Fruit fly (Drosophila melanogaster) whole organism, embryonic: ENCODE measurements around the gene CG5262.
A peak's percentile ranks its signal among the peaks of the same experiment; 100 is the strongest.

Source experiments
- ATbp ChIP-seq: fragments of 200-800 bp; sonication (Bioruptor generic); optimal IDR thresholded peaks from 2 replicates; lab custom pipeline; 2017; ENCODE audit warnings: missing biosample characterization, mild to moderate bottlenecking, missing genetic modification characterization, missing genetic modification reagents
- C15 ChIP-seq: fragments of 200-800 bp; sonication (Bioruptor generic); IDR thresholded peaks from 3 replicates; pipeline ENCODE4 v1.3.6; 2022; ENCODE audit warnings: missing biosample characterization, missing genetic modification characterization
- CG10321 ChIP-seq: fragments of 200-800 bp; sonication (Bioruptor generic); IDR thresholded peaks from 2 replicates; pipeline ENCODE4 v1.3.6; 2022; ENCODE audit warnings: missing biosample characterization, missing genetic modification characterization
- CG11696 ChIP-seq: fragments of 200-800 bp; sonication (Bioruptor generic); IDR thresholded peaks from 2 replicates; pipeline ENCODE4 v1.3.6; 2022; ENCODE audit warnings: missing biosample characterization, missing genetic modification characterization
- CG17186 ChIP-seq: fragments of 200-800 bp; sonication (Bioruptor generic); optimal IDR thresholded peaks from 3 replicates; lab custom pipeline; 2017; ENCODE audit warnings: missing biosample characterization, missing genetic modification reagents, missing genetic modification characterization
- CG1832 ChIP-seq: fragments of 200-800 bp; sonication (Bioruptor generic); optimal IDR thresholded peaks from 2 replicates; lab custom pipeline; 2017; ENCODE audit warnings: missing biosample characterization, mild to moderate bottlenecking, missing genetic modification characterization, inconsistent platforms
- CG2678 ChIP-seq: fragments of 200-800 bp; sonication (Bioruptor generic); optimal IDR thresholded peaks from 3 replicates; lab custom pipeline; 2019; ENCODE audit warnings: missing biosample characterization, mild to moderate bottlenecking, missing genetic modification characterization, moderate library complexity
- CG2875 ChIP-seq: fragments of 200-800 bp; sonication (Bioruptor generic); optimal IDR thresholded peaks from 2 replicates; lab custom pipeline; 2017; ENCODE audit warnings: missing biosample characterization, mild to moderate bottlenecking, missing genetic modification characterization, missing genetic modification reagents
- CG3065 ChIP-seq: fragments of 200-800 bp; sonication (Bioruptor generic); optimal IDR thresholded peaks from 2 replicates; lab custom pipeline; 2016; ENCODE audit warnings: missing biosample characterization, missing genetic modification characterization
- CG31388 ChIP-seq: fragments of 200-800 bp; sonication (Bioruptor generic); optimal IDR thresholded peaks from 2 replicates; lab custom pipeline; 2016; ENCODE audit warnings: missing biosample characterization, missing genetic modification characterization
- CG31441 ChIP-seq: fragments of 200-800 bp; sonication (Bioruptor generic); IDR thresholded peaks from 2 replicates; pipeline ENCODE4 v1.3.6; 2022; ENCODE audit warnings: missing biosample characterization, missing genetic modification characterization
- CG3163 ChIP-seq: fragments of 200-800 bp; sonication (Bioruptor generic); optimal IDR thresholded peaks from 3 replicates; lab custom pipeline; 2016; ENCODE audit warnings: missing biosample characterization, missing genetic modification characterization
- CG4282 ChIP-seq: fragments of 200-800 bp; sonication (Bioruptor generic); optimal IDR thresholded peaks from 2 replicates; lab custom pipeline; 2016; ENCODE audit warnings: missing biosample characterization, missing genetic modification characterization
- CG4820 ChIP-seq: fragments of 200-800 bp; sonication (Bioruptor generic); optimal IDR thresholded peaks from 3 replicates; lab custom pipeline; 2016; ENCODE audit warnings: missing biosample characterization, missing genetic modification characterization
- CG5953 ChIP-seq: fragments of 200-800 bp; sonication (Bioruptor generic); IDR thresholded peaks from 2 replicates; pipeline ENCODE4 v1.3.6; 2022; ENCODE audit warnings: missing biosample characterization, missing genetic modification characterization
- CG6683 ChIP-seq: fragments of 200-800 bp; sonication (Bioruptor generic); optimal IDR thresholded peaks from 2 replicates; lab custom pipeline; 2017; ENCODE audit warnings: missing biosample characterization, mild to moderate bottlenecking, missing genetic modification characterization, missing genetic modification reagents
- CG8359 ChIP-seq: fragments of 200-800 bp; sonication (Bioruptor generic); optimal IDR thresholded peaks from 2 replicates; lab custom pipeline; 2017; ENCODE audit warnings: missing biosample characterization, mild to moderate bottlenecking, missing genetic modification characterization, borderline replicate concordance
- CG8765 ChIP-seq: fragments of 200-800 bp; sonication (Bioruptor generic); IDR thresholded peaks from 2 replicates; pipeline ENCODE4 v1.3.6; 2022; ENCODE audit warnings: missing biosample characterization, missing genetic modification characterization
- CTCF ChIP-seq: fragments of 200-800 bp; sonication (Bioruptor generic); optimal IDR thresholded peaks from 2 replicates; lab custom pipeline; 2017; ENCODE audit warnings: missing biosample characterization, mild to moderate bottlenecking, missing genetic modification characterization, moderate library complexity
- Dfd ChIP-seq, 2 experiments: fragments of >200 bp; optimal IDR thresholded peaks; 2 replicates each; lab custom pipeline; 2017; ENCODE audit warnings: missing biosample characterization in 2 of 2, missing genetic modification characterization in 2 of 2
- Dll ChIP-seq: fragments of 200-800 bp; sonication (Bioruptor generic); IDR thresholded peaks from 4 replicates; pipeline ENCODE4 v1.3.6; 2022; ENCODE audit warnings: missing biosample characterization, missing genetic modification characterization; ENCODE audit not compliant: partially characterized antibody
- E2f2 ChIP-seq: fragments of 200-800 bp; sonication (Bioruptor generic); IDR thresholded peaks from 2 replicates; pipeline ENCODE4 v1.3.6; 2022; ENCODE audit warnings: missing biosample characterization, missing genetic modification characterization
- Ets65A ChIP-seq: fragments of 200-800 bp; sonication (Bioruptor generic); peaks from one replicate; lab custom pipeline; 2016; ENCODE audit warnings: missing biosample characterization, missing genetic modification characterization
- HLH4C ChIP-seq: fragments of 200-800 bp; sonication (Bioruptor generic); IDR thresholded peaks from 3 replicates; pipeline ENCODE4 v1.3.6; 2022; ENCODE audit warnings: missing biosample characterization, missing genetic modification characterization; ENCODE audit not compliant: partially characterized antibody
- Lpt ChIP-seq: fragments of >200 bp; optimal IDR thresholded peaks from 2 replicates; lab custom pipeline; 2018; ENCODE audit warnings: missing biosample characterization, missing genetic modification characterization
- NC2β ChIP-seq: fragments of 200-800 bp; sonication (Bioruptor generic); optimal IDR thresholded peaks from 2 replicates; lab custom pipeline; 2016; ENCODE audit warnings: missing biosample characterization, missing genetic modification characterization
- Rfx ChIP-seq: fragments of 200-800 bp; sonication (Bioruptor generic); IDR thresholded peaks from 2 replicates; pipeline ENCODE4 v1.3.6; 2022; ENCODE audit warnings: missing biosample characterization, missing genetic modification characterization
- Scr ChIP-seq: fragments of 200-800 bp; sonication (Bioruptor generic); IDR thresholded peaks from 2 replicates; pipeline ENCODE4 v1.3.6; 2022; ENCODE audit warnings: missing biosample characterization, missing genetic modification characterization; ENCODE audit not compliant: partially characterized antibody
- Sox102F ChIP-seq: fragments of 200-800 bp; sonication (Bioruptor generic); optimal IDR thresholded peaks from 2 replicates; lab custom pipeline; 2018; ENCODE audit warnings: missing biosample characterization, mild to moderate bottlenecking, missing genetic modification characterization, moderate library complexity
- Sry-β ChIP-seq: fragments of 200-800 bp; sonication (Bioruptor generic); optimal IDR thresholded peaks from 2 replicates; lab custom pipeline; 2018; ENCODE audit warnings: missing biosample characterization, mild to moderate bottlenecking, missing genetic modification characterization, moderate library complexity
- Usf ChIP-seq: fragments of 200-800 bp; sonication (Bioruptor generic); optimal IDR thresholded peaks from 2 replicates; lab custom pipeline; 2017; ENCODE audit warnings: missing genotype, missing biosample characterization, missing genetic modification characterization
- bbx ChIP-seq: fragments of 200-800 bp; sonication (Bioruptor generic); IDR thresholded peaks from 2 replicates; pipeline ENCODE4 v1.3.6; 2022; ENCODE audit warnings: missing biosample characterization, missing genetic modification characterization; ENCODE audit not compliant: partially characterized antibody
- ewg ChIP-seq: fragments of 200-800 bp; sonication (Bioruptor generic); optimal IDR thresholded peaks from 3 replicates; lab custom pipeline; 2017; ENCODE audit warnings: mild to moderate bottlenecking, missing biosample characterization, missing genetic modification reagents, missing genetic modification characterization
- gsb-n ChIP-seq: fragments of 200-800 bp; sonication (Bioruptor generic); optimal IDR thresholded peaks from 3 replicates; lab custom pipeline; 2018; ENCODE audit warnings: missing biosample characterization, mild to moderate bottlenecking, missing genetic modification characterization
- ind ChIP-seq: fragments of 200-800 bp; sonication (Bioruptor generic); optimal IDR thresholded peaks from 3 replicates; lab custom pipeline; 2016; ENCODE audit warnings: missing biosample characterization, missing genetic modification characterization
- kay ChIP-seq: fragments of 200-800 bp; sonication (Bioruptor generic); optimal IDR thresholded peaks from 2 replicates; lab custom pipeline; 2016; ENCODE audit warnings: missing biosample characterization, missing genetic modification characterization
- pan ChIP-seq, 4 experiments: fragments of >200 bp in 3 of 4; fragments of 200-800 bp in 1 of 4; sonication (Bioruptor generic) in 1 of 4; optimal IDR thresholded peaks in 3 of 4; IDR thresholded peaks in 1 of 4; 2 replicates each; pipeline versions ENCODE4 v1.3.6 to Lab custom; 2017 to 2022; ENCODE audit warnings: missing biosample characterization in 2 of 4, missing genetic modification characterization in 2 of 4, mixed read lengths in 1 of 4
- phol ChIP-seq: fragments of 200-800 bp; sonication (Bioruptor generic); optimal IDR thresholded peaks from 3 replicates; lab custom pipeline; 2018; ENCODE audit warnings: missing biosample characterization, mild to moderate bottlenecking, missing genetic modification characterization, moderate library complexity
- pros ChIP-seq: fragments of 200-800 bp; sonication (Bioruptor generic); optimal IDR thresholded peaks from 3 replicates; lab custom pipeline; 2019; ENCODE audit warnings: missing biosample characterization, mild to moderate bottlenecking, missing genetic modification characterization, moderate library complexity
- schlank ChIP-seq: fragments of 200-800 bp; sonication (Bioruptor generic); optimal IDR thresholded peaks from 2 replicates; lab custom pipeline; 2018; ENCODE audit warnings: missing biosample characterization, mild to moderate bottlenecking, missing genetic modification characterization
- sens ChIP-seq: fragments of 200-800 bp; sonication (Bioruptor generic); peaks from one replicate; lab custom pipeline; 2016; ENCODE audit warnings: missing biosample characterization, missing genetic modification characterization
- sim ChIP-seq: fragments of 200-800 bp; sonication (Bioruptor generic); IDR thresholded peaks from 2 replicates; pipeline ENCODE4 v1.3.6; 2022; ENCODE audit warnings: missing biosample characterization, missing genetic modification characterization
- sna ChIP-seq: fragments of 200-800 bp; sonication (Bioruptor generic); IDR thresholded peaks from 2 replicates; pipeline ENCODE4 v1.3.6; 2022; ENCODE audit warnings: missing biosample characterization, missing genetic modification characterization; ENCODE audit not compliant: partially characterized antibody
- sob ChIP-seq: fragments of 200-800 bp; sonication (Bioruptor generic); IDR thresholded peaks from 2 replicates; pipeline ENCODE4 v1.3.6; 2022; ENCODE audit warnings: missing biosample characterization, missing genetic modification characterization
- tap ChIP-seq: fragments of 200-800 bp; optimal IDR thresholded peaks from 3 replicates; lab custom pipeline; 2019; ENCODE audit warnings: missing biosample characterization, mild to moderate bottlenecking, missing genetic modification characterization, moderate library complexity
- ttk ChIP-seq: fragments of 200-800 bp; sonication (Bioruptor generic); IDR thresholded peaks from 2 replicates; pipeline ENCODE4 v2.1.2; 2022; ENCODE audit warnings: missing biosample characterization, missing genetic modification characterization
- twi ChIP-seq: fragments of 200-800 bp; optimal IDR thresholded peaks from 2 replicates; lab custom pipeline; 2019; ENCODE audit warnings: missing biosample characterization, mild to moderate bottlenecking, missing genetic modification characterization, moderate library complexity
- usp ChIP-seq: fragments of >200 bp; optimal IDR thresholded peaks from 2 replicates; lab custom pipeline; 2017; ENCODE audit warnings: missing biosample characterization, missing genetic modification characterization
- vvl ChIP-seq: fragments of 200-800 bp; sonication (Bioruptor generic); IDR thresholded peaks from 2 replicates; pipeline ENCODE4 v1.3.6; 2022; ENCODE audit warnings: missing biosample characterization, missing genetic modification characterization

CG5262 gene

DNA sequence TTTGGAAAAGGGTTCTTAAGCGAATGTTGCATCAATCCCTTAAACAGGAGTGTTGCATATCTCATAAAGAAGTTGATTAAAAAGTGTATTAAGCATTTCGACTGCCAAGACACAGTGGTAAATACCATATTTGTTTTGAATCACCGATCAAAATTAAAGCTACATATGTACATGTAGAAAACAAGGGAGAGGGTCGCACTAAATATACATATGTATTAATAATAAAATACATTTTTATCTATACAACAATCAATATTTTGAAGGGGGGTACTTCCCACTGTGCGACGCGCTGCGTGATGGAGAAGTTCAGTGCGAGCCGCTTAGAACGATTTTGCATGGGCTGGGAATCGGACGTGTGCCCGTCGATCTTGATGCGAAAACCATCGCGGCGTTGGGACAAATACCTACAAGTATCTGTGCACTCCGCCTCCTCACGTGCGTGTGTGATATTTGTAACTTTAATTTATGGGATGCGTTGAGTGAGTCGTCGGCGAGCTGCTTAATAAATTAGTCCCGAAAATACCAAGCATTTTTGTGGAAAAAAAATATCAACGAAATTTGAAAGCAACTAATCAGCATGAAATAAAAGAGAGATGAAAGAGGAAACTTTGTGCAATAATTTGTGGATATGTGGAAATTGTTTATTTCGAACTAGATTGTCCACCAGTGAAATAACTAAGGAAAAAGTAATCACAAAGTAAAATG is 14.7 kb upstream of the CG5262 start (continued):
- peak; percentile 80; the same call in 2 of the 3 replicates for TF ChIP-seq C15 (GFP tag; lab: Robert Waterston, UW)
- peak; percentile 94 for TF ChIP-seq sens (GFP tag; lab: Kevin White, UChicago)
- TF ChIP-seq ttk (GFP tag; lab: Robert Waterston, UW) = peak; percentile 87
- TF ChIP-seq sim = peak; percentile 86
- no peak for TF ChIP-seq Lpt (GFP tag; lab: Kevin White, UChicago)
- peak; percentile 91 for TF ChIP-seq Sox102F
- peak; percentile 93 for TF ChIP-seq sob (GFP tag; lab: Robert Waterston, UW)
- peak; percentile 69 for TF ChIP-seq E2f2 (GFP tag; lab: Robert Waterston, UW)
- TF ChIP-seq pros (GFP tag; lab: Kevin White, UChicago) = no peak
- TF ChIP-seq tap (tag; lab: Kevin White, UChicago) = peak; percentile 84
- peak; percentile 47 for TF ChIP-seq schlank (tag; lab: Kevin White, UChicago)
- peak; percentile 70 for TF ChIP-seq ewg
- TF ChIP-seq CG8765 (GFP tag; lab: Robert Waterston, UW) = peak; percentile 77; the same call in 1 of the 2 replicates
- peak; percentile 58 for TF ChIP-seq CG8359 (GFP tag; lab: Kevin White, UChicago)
- TF ChIP-seq Rfx (GFP tag; lab: Robert Waterston, UW) = peak; percentile 91
- TF ChIP-seq kay (GFP tag; lab: Kevin White, UChicago) = peak; percentile 62
- peak; percentile 27 for TF ChIP-seq CG4282 (GFP tag; lab: Kevin White, UChicago)
- no peak for TF ChIP-seq Dfd (GFP tag; optimal IDR thresholded peaks at IDR 0.05; lab: Kevin White, UChicago)
- TF ChIP-seq CG3163 (GFP tag; lab: Kevin White, UChicago) = no peak
- peak; percentile 43 for TF ChIP-seq CG3065 (GFP tag; lab: Kevin White, UChicago)
- peak; percentile 85 for TF ChIP-seq CG5953
- TF ChIP-seq CG10321 = peak; percentile 24; the same call in 1 of the 2 replicates
- peak; percentile 71 for TF ChIP-seq CG31388
- no peak for TF ChIP-seq Sry-β (GFP tag; lab: Kevin White, UChicago)
- peak; percentile 68 for TF ChIP-seq CG6683 (GFP tag; lab: Kevin White, UChicago)
- TF ChIP-seq Scr (GFP tag; lab: Robert Waterston, UW) = 0 out of 2 replicates have a peak, but pooled peaks have one; percentile 9
- TF ChIP-seq sna (GFP tag; lab: Robert Waterston, UW) = no peak
- peak; percentile 28 for TF ChIP-seq CTCF
- peak; percentile 89 for TF ChIP-seq CG2678 (tag; lab: Kevin White, UChicago)
- peak; percentile 54 for TF ChIP-seq Usf (GFP tag; lab: Kevin White, UChicago)
- peak; percentile 83 for TF ChIP-seq phol (tag; lab: Kevin White, UChicago)
- peak; percentile 89 for TF ChIP-seq ind
- peak; percentile 32 for TF ChIP-seq CG17186 (GFP tag; lab: Kevin White, UChicago)
- TF ChIP-seq Dll (GFP tag; lab: Robert Waterston, UW) = no peak
- TF ChIP-seq bbx (GFP tag; lab: Robert Waterston, UW) = 0 out of 2 replicates have a peak, but pooled peaks have one; percentile 32
- TF ChIP-seq vvl (GFP tag; lab: Robert Waterston, UW) = peak; percentile 96
- TF ChIP-seq HLH4C (GFP tag; lab: Robert Waterston, UW) = peak; percentile 45; the same call in 1 of the 3 replicates
- peak; percentile 51 for TF ChIP-seq twi
- TF ChIP-seq gsb-n = peak; percentile 74
- TF ChIP-seq NC2β (GFP tag; lab: Kevin White, UChicago) = peak; percentile 26
- TF ChIP-seq CG11696 = peak; percentile 80
- peak; percentile 83 for TF ChIP-seq CG2875 (GFP tag; lab: Kevin White, UChicago)
- peak; percentile 83 for TF ChIP-seq ATbp
- TF ChIP-seq CG1832 (GFP tag; lab: Kevin White, UChicago) = no peak
- TF ChIP-seq CG4820 (GFP tag; lab: Kevin White, UChicago) = peak; percentile 80
- no peak for TF ChIP-seq pan (optimal IDR thresholded peaks at IDR 0.05; lab: Kevin White, UChicago)
- peak in 1 of 2 experiments; percentile 94 for TF ChIP-seq pan (GFP tag; optimal IDR thresholded peaks at IDR 0.05 in 1 of 2, IDR thresholded peaks at IDR 0.05 in 1 of 2)
- TF ChIP-seq CG31441 (GFP tag; lab: Robert Waterston, UW) = peak; percentile 89
- peak; percentile 83 for TF ChIP-seq Ets65A
- no peak for TF ChIP-seq usp (GFP tag; lab: Kevin White, UChicago)
